Fruit fly (Drosophila melanogaster) Kc167 (cell line): ENCODE measurements around the gene Hez.

Source experiments
- Myc ChIP-seq: fragments of >200 bp; optimal IDR thresholded peaks from 2 replicates; lab custom pipeline; 2017; ENCODE audit warnings: missing external identifiers
- Sin3A ChIP-seq: fragments of >200 bp; optimal IDR thresholded peaks from 2 replicates; lab custom pipeline; 2018; ENCODE audit warnings: missing external identifiers
- h ChIP-seq: fragments of >200 bp; optimal IDR thresholded peaks from 3 replicates; lab custom pipeline; 2018; ENCODE audit warnings: missing external identifiers
- insv ChIP-seq: fragments of >200 bp; optimal IDR thresholded peaks from 3 replicates; lab custom pipeline; 2018; ENCODE audit warnings: missing external identifiers
- psq ChIP-seq: fragments of >200 bp; optimal IDR thresholded peaks from 2 replicates; lab custom pipeline; 2017; ENCODE audit warnings: missing external identifiers
- ttk ChIP-seq: sonication (Bioruptor generic); optimal IDR thresholded peaks from 2 replicates; lab custom pipeline; 2017; ENCODE audit warnings: missing external identifiers

- TF ChIP-seq ttk (lab: Kevin White, UChicago) (no peak), h (lab: Kevin White, UChicago) (no peak), Myc (lab: Kevin White, UChicago) (no peak), psq (no peak), Sin3A (lab: Kevin White, UChicago) (no peak), insv (no peak)
These were observed 47.8 kb downstream of the Hez start for dm6 chr3L:9846577-9847342.
